Fruit fly (Drosophila melanogaster) whole organism, embryonic: Measurements from ENCODE around the gene CG43175.

Source experiments
- PHDP ChIP-seq: fragments of 200-800 bp; sonication (Bioruptor generic); optimal IDR thresholded peaks from 3 replicates; lab custom pipeline; 2018; ENCODE audit warnings: missing biosample characterization, mild to moderate bottlenecking, missing genetic modification characterization, moderate library complexity
- Sry-β ChIP-seq: fragments of 200-800 bp; sonication (Bioruptor generic); optimal IDR thresholded peaks from 2 replicates; lab custom pipeline; 2018; ENCODE audit warnings: missing biosample characterization, mild to moderate bottlenecking, missing genetic modification characterization, moderate library complexity
- al ChIP-seq: fragments of 200-800 bp; sonication (Bioruptor generic); IDR thresholded peaks from 2 replicates; pipeline ENCODE4 v1.3.6; 2022; ENCODE audit warnings: missing biosample characterization, missing genetic modification characterization
- ssp ChIP-seq: fragments of 200-800 bp; sonication (Bioruptor generic); IDR thresholded peaks from 2 replicates; pipeline ENCODE4 v1.3.6; 2022; ENCODE audit warnings: missing biosample characterization, missing genetic modification characterization

DNA sequence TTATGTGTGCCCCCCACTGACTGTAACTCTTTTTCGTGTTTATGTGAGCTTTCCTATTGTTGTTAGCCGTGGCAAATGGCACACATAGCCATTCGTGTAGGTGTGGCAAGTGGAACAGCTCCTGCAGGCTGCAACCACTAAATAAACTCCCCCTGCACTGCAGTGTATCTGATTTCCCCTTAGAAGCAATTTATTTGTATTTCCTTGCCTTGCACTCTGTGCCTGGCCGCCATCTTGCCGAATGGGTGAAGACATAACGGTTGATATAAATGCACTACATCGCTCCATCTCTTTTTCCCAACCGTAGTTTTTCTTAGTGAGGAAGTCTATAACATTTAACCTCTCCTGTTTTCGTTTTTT lies 36.3 kb downstream of the CG43175 start:
- TF ChIP-seq Sry-β (GFP tag; lab: Kevin White, UChicago): no peak
- no peak for TF ChIP-seq al
- TF ChIP-seq PHDP (tag; lab: Kevin White, UChicago): no peak
- no peak for TF ChIP-seq ssp (GFP tag; lab: Robert Waterston, UW)
